Fruit fly (Drosophila melanogaster) ovary, adult (tissue): ENCODE measurements around the gene Upf2.

Source experiments
- CG17801 ChIP-seq: fragments of 200-800 bp; optimal IDR thresholded peaks from 2 replicates; lab custom pipeline; 2019; ENCODE audit warnings: missing biosample characterization, mild to moderate bottlenecking, missing genetic modification characterization, moderate library complexity; ENCODE audit not compliant: partially characterized antibody

Gene Upf2

DNA sequence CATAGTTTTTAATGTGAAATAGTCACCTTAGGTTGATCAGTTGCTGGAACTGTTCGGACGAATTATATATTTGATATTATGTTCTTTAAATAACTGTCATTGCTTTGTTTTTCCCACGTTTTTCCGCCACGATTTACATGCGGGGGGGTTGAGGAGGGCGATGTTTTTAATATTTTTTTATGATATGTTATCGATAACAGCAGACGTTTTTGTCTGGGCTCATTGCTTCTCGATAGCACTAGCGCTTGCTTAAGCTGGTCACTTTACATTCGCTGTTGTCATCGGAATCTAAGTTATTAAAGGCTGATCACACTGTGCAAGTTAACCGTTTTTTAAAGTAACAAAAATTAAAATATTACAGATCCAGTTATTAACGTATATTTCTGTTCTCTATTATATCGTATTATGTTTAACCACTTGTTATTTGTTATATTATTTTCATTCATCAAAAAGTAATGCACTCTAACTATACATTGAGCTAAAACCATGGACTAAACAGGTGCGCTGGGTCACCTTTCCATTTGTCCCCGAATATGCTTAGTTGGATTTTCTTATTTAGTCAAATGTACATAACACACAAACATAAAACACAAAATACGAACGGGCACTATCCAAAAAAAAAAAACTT lies at the start of gene Upf2, which contains the start of gene CG1571:
Gene Upf2, minus strand, starts transcription at position 167 of the 628 bp plus-strand sequence.
Gene CG1571, plus strand, starts transcription at position 578 of the 628 bp plus-strand sequence.
- TF ChIP-seq CG17801 (GFP tag; lab: Kevin White, UChicago), result no peak

DNA sequence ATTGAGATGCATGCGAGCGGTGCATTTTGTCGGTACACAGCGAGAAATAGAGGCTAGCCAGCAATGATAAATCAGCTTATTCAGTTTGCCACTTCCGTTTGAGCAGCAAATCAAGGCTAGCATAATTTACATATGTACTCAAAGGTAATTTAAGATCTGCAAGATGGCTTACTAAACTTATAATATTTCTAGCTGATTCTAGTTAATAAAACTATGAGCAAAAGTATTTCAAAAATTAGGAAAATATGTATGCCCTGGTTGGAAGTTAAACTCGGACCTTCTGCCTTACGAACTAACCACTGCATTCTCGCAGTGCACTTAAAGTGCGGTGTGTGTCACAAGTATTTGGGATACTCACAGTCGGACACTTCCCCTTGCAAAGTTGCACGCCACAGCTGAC lies 47.6 kb upstream of the Upf2 start:
- no peak for TF ChIP-seq CG17801 (GFP tag; lab: Kevin White, UChicago)

DNA sequence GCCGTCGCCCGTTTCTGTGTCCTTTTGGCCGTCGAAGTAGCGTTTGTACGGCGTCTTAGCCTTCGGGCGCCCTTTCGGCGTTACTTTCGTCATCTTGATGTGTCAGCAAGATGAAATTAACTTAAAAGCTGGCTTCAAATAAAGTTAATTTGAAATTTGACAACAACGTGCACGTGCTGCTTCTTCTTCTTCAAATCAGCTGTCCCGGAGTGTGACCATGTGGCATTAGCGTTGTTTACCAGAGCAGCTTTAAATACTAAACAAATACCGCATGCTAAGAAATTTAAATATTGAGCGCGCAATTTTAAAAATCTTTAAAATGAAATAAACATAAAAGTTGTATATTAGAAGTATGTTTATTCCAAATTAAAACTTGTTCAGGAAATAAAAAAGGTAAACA lies 45.7 kb upstream of the Upf2 start, which contains the start of gene CG2260:
Gene CG2260, minus strand, starts transcription at position 209 of the 400 bp plus-strand sequence.
- TF ChIP-seq CG17801 (GFP tag; lab: Kevin White, UChicago), result peak; percentile 19

DNA sequence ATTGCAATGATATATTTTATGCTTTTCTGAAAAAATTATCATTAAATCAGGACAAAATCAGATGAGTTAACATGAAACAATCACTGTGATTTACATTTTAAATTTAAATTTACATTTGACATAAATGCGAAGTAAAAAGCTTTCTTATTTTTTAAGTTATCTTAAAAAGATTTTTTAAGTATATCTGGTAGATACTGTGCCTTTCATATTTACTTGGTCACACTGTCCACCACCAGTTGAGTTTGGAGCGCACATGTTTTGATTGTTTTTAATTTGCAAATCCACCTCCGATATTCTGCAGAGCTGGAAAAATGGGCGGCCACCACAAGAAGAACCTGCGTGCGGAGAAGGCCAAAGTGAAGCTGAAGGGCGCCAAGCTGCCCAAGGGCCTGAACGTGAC lies 41.5 kb upstream of the Upf2 start, which contains the start of gene CG1575:
Gene CG1575, plus strand, starts transcription at position 200 of the 400 bp plus-strand sequence.
- no peak for TF ChIP-seq CG17801 (GFP tag; lab: Kevin White, UChicago)

DNA sequence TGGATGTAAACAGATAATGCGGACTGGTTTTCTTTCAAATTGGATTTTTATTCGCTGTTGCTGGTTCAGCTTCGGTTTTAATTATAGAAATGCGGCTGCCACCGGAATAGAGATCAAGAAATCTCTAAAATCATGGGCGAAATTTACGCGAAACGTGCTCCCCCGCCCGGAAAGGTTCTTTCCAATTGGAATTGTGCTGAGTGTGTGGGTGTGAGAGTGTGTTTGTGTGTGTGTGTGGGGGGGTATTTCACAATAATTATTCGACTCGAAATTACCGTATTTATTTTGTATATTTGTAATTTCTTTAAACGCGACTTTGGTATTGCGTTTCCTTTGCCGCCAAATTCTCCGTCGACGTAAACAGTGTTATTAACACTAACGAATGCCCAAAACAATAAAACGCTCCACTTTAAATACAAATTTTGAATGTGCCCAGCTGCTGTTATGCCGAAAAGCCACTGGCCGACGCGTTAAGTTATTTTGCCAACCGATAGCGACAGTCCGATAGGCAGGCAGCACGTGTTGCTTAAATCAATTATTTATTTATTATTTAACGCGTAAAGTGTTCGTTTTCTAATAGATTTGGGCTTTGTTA lies 40.5 kb upstream of the Upf2 start, which contains the start of gene Gclc:
Gene Gclc, minus strand, starts transcription at position 431 of the 595 bp plus-strand sequence.
- no peak for TF ChIP-seq CG17801 (GFP tag; lab: Kevin White, UChicago)

DNA sequence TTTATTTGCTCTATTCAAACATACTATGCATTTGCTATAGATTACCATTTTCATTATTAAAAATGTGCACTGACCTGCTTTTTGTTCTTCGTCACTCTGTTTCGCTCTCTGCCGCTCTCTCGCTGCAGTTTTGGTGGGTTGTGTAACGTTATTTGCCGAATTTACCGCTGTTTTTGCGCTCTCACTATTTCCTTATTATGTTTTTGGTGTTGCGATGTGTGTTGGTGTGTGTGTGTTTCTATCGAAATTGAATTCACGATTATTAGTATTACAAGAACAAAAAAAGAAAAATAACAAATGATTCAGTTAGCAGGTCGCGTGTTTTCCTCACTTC lies 40.0 kb upstream of the Upf2 start:
- TF ChIP-seq CG17801 (GFP tag; lab: Kevin White, UChicago), result no peak

DNA sequence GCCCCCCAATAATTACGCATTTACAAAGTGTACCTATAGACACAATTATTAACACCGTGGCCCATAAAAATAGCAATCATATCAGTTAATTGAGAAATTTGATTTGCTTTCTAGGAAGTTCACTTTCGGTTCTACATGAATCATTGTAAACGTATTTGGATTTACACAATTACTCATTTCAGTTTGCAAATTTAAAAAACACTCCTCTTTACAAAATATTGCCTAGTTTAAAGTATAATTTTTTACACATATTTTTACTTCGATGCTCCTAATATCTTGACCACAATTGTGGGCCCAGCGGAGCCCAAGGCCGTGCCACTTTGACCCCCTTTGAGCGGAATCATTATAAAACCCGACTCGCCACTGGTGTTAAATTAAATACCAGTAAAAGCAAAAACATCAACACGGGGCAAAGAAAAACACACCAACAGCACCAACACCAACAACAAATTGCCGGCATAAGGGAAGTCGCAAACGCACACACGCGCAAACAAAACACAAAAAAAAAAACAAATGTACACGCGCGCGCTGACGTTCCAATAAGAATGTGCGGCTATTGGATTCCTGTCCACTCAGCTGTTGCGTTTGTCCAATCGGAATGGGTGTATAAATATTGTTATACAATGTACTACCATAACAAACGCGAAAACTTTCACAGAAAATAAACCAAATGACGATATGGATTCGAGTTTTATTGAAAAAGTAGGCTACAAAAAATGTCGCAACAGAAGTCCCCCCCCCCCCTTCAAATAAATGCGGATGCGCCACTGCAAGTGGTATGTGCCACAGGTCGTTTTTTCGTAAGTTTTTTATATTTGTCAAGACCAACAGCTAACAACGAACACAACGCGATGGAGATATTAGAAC lies 39.4 kb upstream of the Upf2 start:
- peak; percentile 72 for TF ChIP-seq CG17801 (GFP tag; lab: Kevin White, UChicago)

DNA sequence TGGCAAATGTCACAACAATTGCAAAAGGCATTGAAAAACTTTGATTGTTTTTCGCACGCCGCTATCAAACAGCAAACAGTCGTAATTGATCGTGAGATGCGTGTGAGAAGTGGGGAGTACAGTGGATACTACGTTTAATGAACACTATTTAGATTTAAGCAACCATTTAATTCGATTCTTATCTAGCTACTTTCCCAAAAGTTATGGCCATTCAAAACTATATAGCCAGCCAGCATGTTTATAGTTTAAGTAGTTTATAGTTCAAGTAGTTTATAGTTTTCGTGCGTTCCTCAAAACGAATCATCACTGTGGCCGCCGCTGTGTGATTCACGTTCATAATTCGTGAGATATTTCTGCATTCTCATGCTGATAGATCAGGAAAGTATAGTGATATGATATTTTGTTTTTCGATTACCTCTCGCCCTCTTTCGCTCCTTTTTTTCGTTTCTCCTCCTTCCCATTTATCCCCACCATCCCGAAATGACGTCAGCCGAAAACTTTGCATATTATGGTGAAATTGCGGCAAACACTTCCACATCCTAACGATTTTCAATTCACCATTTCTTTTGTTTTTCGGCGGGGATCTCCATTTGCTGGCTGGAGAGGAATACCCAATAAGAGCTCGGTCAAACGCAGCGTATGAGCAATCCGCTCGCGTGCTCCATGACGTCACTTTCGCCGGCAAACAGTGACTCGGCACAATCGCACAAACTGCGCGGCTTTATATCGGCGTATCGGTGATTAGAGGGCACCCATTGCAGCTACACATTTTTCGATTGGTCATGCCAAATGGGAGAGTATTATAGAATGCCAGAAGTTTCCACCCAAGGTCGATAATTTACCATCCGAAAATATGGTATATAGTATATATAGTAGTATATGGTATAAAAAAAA lies 38.4 kb upstream of the Upf2 start:
- peak; percentile 61 for TF ChIP-seq CG17801 (GFP tag; lab: Kevin White, UChicago)

DNA sequence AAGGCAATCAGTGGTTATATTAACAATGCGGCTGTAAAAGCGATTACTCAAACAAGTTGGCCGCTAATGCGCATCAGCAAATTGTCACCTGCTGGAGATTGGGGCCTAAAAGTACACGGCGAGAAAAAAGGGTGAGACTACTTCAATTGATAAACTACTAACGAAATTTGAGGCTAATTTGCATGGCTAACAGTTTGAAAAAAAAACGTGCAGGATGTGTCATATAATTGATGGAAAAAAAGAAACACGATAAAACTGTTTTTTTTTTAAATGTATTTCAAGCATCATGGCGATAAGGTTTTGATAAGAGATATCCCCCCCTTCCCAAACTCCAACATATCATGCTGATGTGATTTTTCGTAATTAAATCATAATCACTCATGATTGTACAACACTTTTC lies 37.4 kb upstream of the Upf2 start:
- no peak for TF ChIP-seq CG17801 (GFP tag; lab: Kevin White, UChicago)

DNA sequence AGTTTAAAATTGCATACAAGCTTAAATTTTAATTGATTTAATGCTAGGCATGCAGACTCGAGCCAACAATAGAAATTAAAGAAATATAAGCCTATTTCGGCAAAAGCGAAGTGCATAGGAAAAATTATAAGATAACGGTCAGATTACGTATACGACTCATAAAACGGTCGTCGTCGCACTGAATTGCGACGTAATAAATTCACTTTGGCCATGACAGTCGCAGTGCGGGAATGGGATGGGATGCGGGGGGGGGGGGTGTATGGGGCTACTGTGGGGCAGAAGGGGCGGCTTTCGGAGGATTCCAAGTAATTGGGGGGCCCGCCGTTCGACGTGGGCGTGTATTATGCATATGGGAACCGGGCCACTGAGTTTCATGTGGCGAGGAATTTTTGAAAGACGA lies 35.7 kb upstream of the Upf2 start:
- no peak for TF ChIP-seq CG17801 (GFP tag; lab: Kevin White, UChicago)

DNA sequence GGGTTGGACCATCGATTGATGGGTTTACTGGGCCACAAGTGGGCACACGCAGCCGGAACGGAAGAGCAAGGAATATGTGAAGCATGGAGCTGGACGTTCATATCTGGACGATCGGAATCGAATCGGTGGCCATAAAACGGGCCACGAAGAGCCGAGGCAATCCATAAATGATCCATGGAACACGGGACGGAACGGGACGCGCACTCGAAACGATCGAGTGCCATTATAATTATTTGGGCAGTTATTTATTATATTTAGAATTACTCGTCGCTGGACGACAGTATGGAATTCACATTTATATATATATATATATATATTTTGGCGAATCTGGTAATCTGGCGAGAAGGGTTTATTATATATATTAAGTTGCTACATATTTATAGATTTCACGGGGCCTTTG lies 32.7 kb upstream of the Upf2 start:
- TF ChIP-seq CG17801 (GFP tag; lab: Kevin White, UChicago), result no peak

DNA sequence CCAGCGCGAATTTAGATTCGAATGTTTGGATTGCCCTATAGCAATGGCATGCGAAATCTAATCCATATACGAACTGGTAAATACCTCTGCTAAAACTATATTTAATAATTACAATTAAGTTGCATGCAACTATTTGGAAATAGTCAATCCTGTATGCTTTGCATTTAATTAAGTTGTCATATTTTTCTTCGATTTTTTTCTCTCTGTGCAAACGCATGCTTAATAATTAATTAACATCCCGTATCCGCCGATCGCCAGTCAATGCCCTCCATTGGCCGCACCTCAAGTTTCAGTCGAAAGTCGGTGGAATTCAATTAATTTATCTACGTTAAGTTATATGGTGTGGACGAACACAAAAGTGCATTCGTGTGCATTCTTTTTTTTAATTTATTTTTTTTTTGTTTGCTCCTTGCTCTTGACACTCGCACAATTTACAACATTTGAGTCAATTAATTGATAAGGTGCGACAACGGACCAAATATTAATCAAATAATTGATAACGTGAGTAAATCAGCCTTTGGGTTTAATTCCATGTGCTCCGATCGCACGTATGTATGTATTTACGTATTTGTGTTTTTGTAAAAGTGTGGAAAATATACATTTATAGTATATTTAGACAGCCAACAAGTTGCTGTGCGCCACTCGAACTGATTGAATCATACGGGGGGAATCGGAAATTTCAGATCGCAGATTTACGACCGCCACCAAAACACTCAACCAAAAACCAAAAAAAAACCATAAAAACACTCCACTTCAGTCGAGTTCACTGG lies 31.2 kb upstream of the Upf2 start:
- TF ChIP-seq CG17801 (GFP tag; lab: Kevin White, UChicago), result peak; percentile 6

DNA sequence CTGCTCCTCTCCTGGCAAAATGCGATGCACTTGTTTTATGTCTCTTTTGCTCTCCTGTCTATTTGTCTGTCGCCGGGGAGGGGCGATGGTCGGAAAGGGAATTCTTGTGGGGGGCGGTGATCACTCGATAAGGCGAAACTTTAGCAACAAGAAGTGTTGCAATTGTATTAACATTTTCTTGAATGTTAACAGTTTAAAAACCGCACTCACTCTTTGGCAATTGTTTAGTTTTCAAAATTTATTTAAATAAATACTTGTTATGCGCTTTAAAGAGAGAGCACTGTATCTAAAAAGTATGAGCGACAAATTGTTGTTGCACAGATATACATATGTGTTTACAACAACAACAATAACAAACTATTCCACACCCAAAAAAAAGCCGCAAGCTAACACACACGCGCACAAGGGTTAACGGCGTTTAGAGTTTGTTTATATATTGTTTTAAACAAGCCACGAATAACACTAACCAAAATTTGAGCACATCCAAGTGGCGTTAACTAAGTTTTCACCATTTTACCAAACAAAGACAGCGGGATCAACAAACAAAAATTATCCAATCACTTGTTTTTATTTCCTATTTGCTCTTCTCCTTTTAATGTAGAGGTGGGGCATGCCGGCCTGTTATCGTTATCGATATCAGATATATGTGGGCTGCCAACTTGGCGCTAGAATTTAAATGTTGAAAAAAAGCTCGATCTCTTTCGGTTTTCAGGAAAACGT lies 26.4 kb upstream of the Upf2 start, which contains the start of gene CG2258:
Gene CG2258, minus strand, starts transcription at position 617 of the 720 bp plus-strand sequence.
- TF ChIP-seq CG17801 (GFP tag; lab: Kevin White, UChicago), result peak; percentile 98
